Worm (Caenorhabditis elegans) whole organism, midembryonic: ENCODE data around the gene col-159.

ENCODE experiments used
- T22C8.4 ChIP-seq: fragments of 200-800 bp; sonication (Bioruptor generic); IDR thresholded peaks from 2 replicates; pipeline ENCODE4 v1.3.6; 2022; ENCODE audit warnings: missing genetic modification characterization, missing compliant biosample characterization
- cog-1 ChIP-seq: sonication (generic microtip); optimal IDR thresholded peaks from 2 replicates; lab custom pipeline; 2016; ENCODE audit warnings: missing genetic modification characterization, missing compliant biosample characterization
- flt-1 ChIP-seq: fragments of 200-800 bp; sonication (Bioruptor generic); IDR thresholded peaks from 2 replicates; pipeline ENCODE4 v1.3.6; 2022; ENCODE audit warnings: missing genetic modification characterization, missing compliant biosample characterization
- klf-2 ChIP-seq: fragments of 200-800 bp; sonication (Bioruptor generic); conservative IDR thresholded peaks from 2 replicates; pipeline ENCODE4 v1.3.6; 2022; ENCODE audit warnings: missing genetic modification reagents, missing genetic modification characterization, missing compliant biosample characterization
- med-1 ChIP-seq: sonication (generic microtip); optimal IDR thresholded peaks from 2 replicates; lab custom pipeline; 2017; ENCODE audit warnings: missing genetic modification characterization, mild to moderate bottlenecking, missing compliant biosample characterization, antibody characterized with exemption, missing genetic modification reagents; ENCODE audit not compliant: insufficient read depth
- ref-1 ChIP-seq: fragments of 200-800 bp; sonication (Bioruptor generic); conservative IDR thresholded peaks from 2 replicates; pipeline ENCODE4 v1.3.6; 2022; ENCODE audit warnings: missing genetic modification reagents, missing genetic modification characterization, missing compliant biosample characterization
- tab-1 ChIP-seq: fragments of 200-800 bp; sonication (Bioruptor generic); IDR thresholded peaks from 2 replicates; pipeline ENCODE4 v1.3.6; 2022; ENCODE audit warnings: missing genetic modification characterization, missing compliant biosample characterization
- ztf-23 ChIP-seq: fragments of 200-800 bp; sonication (Bioruptor generic); IDR thresholded peaks from 2 replicates; pipeline ENCODE4 v1.3.6; 2022; ENCODE audit warnings: missing genetic modification reagents, missing genetic modification characterization, missing compliant biosample characterization
- ztf-29 ChIP-seq: fragments of 200-800 bp; sonication (Bioruptor generic); IDR thresholded peaks from 2 replicates; pipeline ENCODE4 v1.3.6; 2022; ENCODE audit warnings: missing genetic modification reagents, missing genetic modification characterization, missing compliant biosample characterization

Gene col-159

DNA sequence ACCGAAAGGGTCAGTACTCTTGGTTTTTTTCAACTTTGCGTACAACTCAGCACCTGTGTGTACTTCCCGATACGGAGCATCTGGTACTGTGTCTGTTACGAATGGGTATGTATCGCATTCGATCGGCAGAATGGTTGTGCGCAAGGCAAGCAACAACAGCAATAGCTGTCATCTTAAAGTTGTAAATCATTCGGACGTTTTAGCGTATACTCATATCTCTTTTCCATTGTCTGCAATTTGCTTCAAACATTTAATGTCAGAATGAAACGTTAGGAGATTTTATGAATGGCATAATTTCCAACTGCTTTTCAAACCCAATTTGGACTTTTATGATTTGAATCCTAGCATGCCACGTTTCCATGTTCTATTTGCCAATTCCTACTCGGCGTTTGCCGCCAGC is 44.9 kb downstream of the col-159 start:
- TF ChIP-seq ztf-23, result no peak
- no peak for TF ChIP-seq klf-2 (GFP tag; lab: Robert Waterston, UW)
- no peak for TF ChIP-seq tab-1
- TF ChIP-seq T22C8.4 (GFP tag; lab: Robert Waterston, UW), result no peak
- no peak for TF ChIP-seq flt-1 (GFP tag; lab: Robert Waterston, UW)
- no peak for TF ChIP-seq cog-1 (tag; lab: Kevin White, UChicago)
- no peak for TF ChIP-seq ref-1 (GFP tag; lab: Robert Waterston, UW)
- no peak for TF ChIP-seq med-1 (GFP tag; lab: Kevin White, UChicago)
- TF ChIP-seq ztf-29 (GFP tag; lab: Robert Waterston, UW), result no peak

DNA sequence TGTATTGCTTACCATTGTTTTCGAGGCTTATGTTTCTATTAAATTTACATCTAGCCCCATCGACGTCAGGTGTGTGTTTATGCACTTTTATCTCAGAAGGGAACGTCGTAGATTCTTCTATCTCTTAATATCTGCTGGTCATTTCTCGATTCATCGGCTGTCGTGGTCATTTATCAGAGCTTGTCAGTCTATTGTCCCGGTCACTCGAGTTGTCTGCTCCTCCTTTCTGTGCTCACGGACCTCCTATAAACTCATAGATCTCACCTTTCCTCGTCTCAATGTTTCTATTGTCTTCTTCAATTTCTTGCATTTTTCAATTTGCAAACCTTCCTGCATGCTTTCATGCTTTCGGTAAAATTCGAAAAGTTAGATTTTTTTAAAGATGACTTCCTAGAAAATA is 47.8 kb downstream of the col-159 start:
- no peak for TF ChIP-seq flt-1 (GFP tag; lab: Robert Waterston, UW)
- no peak for TF ChIP-seq cog-1 (tag; lab: Kevin White, UChicago)
- TF ChIP-seq ref-1 (GFP tag; lab: Robert Waterston, UW), result no peak
- TF ChIP-seq tab-1, result no peak
- no peak for TF ChIP-seq klf-2 (GFP tag; lab: Robert Waterston, UW)
- no peak for TF ChIP-seq med-1 (GFP tag; lab: Kevin White, UChicago)
- TF ChIP-seq ztf-29 (GFP tag; lab: Robert Waterston, UW), result no peak
- no peak for TF ChIP-seq ztf-23
- TF ChIP-seq T22C8.4 (GFP tag; lab: Robert Waterston, UW), result no peak

DNA sequence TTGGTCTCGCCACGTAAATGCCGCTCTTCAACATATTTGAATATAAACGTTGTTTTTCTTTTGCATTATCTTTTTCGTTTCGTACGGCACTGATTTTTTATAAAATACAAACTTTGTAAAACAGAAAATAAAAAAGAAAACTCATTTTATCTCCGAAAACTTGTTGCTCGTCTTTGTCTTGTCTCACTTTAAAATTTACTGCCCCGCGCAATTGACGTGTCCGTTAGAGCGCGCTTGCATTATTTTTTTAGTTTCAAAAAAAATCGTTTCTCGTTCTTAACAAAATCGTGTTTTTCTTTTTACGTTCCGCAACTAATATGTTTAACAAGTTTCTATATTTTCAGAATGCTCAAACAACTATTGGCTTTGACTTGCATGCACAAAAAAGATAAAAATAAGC is 49.4 kb downstream of the col-159 start, which contains the start of gene noca-1:
noca-1 (plus strand) TSS at position 345 of the 400 bp plus-strand sequence.
- no peak for TF ChIP-seq klf-2 (GFP tag; lab: Robert Waterston, UW)
